Worm (Caenorhabditis elegans) whole organism, mixed stage, embryonic: ENCODE measurements around the gene B0281.5.

Experiments
- blmp-1 ChIP-seq: fragments of 150-350 bp; optimal IDR thresholded peaks from 2 replicates; lab custom pipeline; 2014; ENCODE audit warnings: missing biosample characterization, missing genetic modification characterization
- ceh-39 ChIP-seq: fragments of 150-350 bp; optimal IDR thresholded peaks from 2 replicates; lab custom pipeline; 2014; ENCODE audit warnings: missing biosample characterization, missing genetic modification characterization
- drap-1 ChIP-seq: fragments of 200-800 bp; sonication (Bioruptor generic); optimal IDR thresholded peaks from 3 replicates; lab custom pipeline; 2018; ENCODE audit warnings: mild to moderate bottlenecking, missing genetic modification characterization, missing compliant biosample characterization
- elt-3 ChIP-seq: fragments of 150-350 bp; optimal IDR thresholded peaks from 2 replicates; lab custom pipeline; 2014; ENCODE audit warnings: missing biosample characterization, missing genetic modification characterization
- mep-1 ChIP-seq: fragments of 150-350 bp; optimal IDR thresholded peaks from 2 replicates; lab custom pipeline; 2017; ENCODE audit warnings: missing biosample characterization, missing genetic modification reagents, missing genetic modification characterization, inconsistent platforms
- nhr-12 ChIP-seq: fragments of 150-350 bp; optimal IDR thresholded peaks from 2 replicates; lab custom pipeline; 2014; ENCODE audit warnings: missing biosample characterization, missing genetic modification characterization
- nhr-237 ChIP-seq: fragments of 150-350 bp; optimal IDR thresholded peaks from 2 replicates; lab custom pipeline; 2014; ENCODE audit warnings: missing biosample characterization, missing genetic modification characterization
- nhr-28 ChIP-seq: fragments of 150-350 bp; optimal IDR thresholded peaks from 2 replicates; lab custom pipeline; 2014; ENCODE audit warnings: missing biosample characterization, missing genetic modification characterization
- unc-62 ChIP-seq: fragments of 150-350 bp; optimal IDR thresholded peaks from 2 replicates; lab custom pipeline; 2014; ENCODE audit warnings: missing biosample characterization, missing genetic modification reagents, missing genetic modification characterization

DNA sequence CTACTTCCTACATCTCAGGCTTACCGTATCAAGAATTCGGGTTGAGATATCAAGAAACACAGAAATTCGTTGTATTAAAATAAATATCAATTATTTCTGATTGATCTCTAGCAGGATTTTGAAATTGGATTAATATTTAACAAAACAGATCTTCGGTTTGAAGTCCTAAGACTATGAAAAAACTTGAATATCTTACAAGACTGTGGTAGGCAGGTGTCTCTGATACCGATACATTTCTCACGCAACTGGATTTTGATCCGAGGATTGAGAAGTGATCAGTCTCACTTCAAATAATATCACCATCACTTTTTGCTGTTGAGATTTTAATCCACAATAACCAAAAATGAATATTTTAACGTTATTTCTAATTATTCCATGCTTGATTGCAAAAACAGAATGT is 45.9 kb upstream of the B0281.5 start, which contains the start of gene F43C11.4:
- TF ChIP-seq ceh-39 (no peak), unc-62 (no peak), blmp-1 (tag; lab: Kevin White, UChicago) (no peak), nhr-237 (no peak), elt-3 (tag; lab: Kevin White, UChicago) (no peak), nhr-12 (tag; lab: Kevin White, UChicago) (no peak), mep-1 (tag; lab: Kevin White, UChicago) (no peak), drap-1 (GFP tag; lab: Kevin White, UChicago) (no peak), nhr-28 (no peak)
